Fruit fly (Drosophila melanogaster) whole organism, wandering third instar larva: ENCODE measurements around the gene Sfp87B.

Experiments used
- Abd-B ChIP-seq: fragments of >200 bp; optimal IDR thresholded peaks from 2 replicates; lab custom pipeline; 2017; ENCODE audit warnings: missing biosample characterization, missing genetic modification characterization
- CG32264 ChIP-seq: fragments of 200-800 bp; sonication (Bioruptor generic); optimal IDR thresholded peaks from 2 replicates; lab custom pipeline; 2016; ENCODE audit warnings: missing biosample characterization, missing genetic modification characterization
- CG9705 ChIP-seq: fragments of 200-800 bp; sonication (Bioruptor generic); optimal IDR thresholded peaks from 2 replicates; lab custom pipeline; 2018; ENCODE audit warnings: missing biosample characterization, mild to moderate bottlenecking, missing genetic modification characterization
- Dfd ChIP-seq: fragments of >200 bp; optimal IDR thresholded peaks from 2 replicates; lab custom pipeline; 2017; ENCODE audit warnings: missing biosample characterization, missing genetic modification characterization
- Dif ChIP-seq: fragments of 200-275, 200-300 bp; sonication (Bioruptor generic); optimal IDR thresholded peaks from 2 replicates; lab custom pipeline; 2018; ENCODE audit warnings: missing biosample characterization, missing genetic modification characterization; ENCODE audit not compliant: partially characterized antibody
- GATAd ChIP-seq: sonication (Bioruptor generic); optimal IDR thresholded peaks from 2 replicates; lab custom pipeline; 2016; ENCODE audit warnings: missing biosample characterization, missing genetic modification characterization
- HLH106 ChIP-seq: fragments of 200-800 bp; optimal IDR thresholded peaks from 3 replicates; lab custom pipeline; 2019; ENCODE audit warnings: missing biosample characterization, mild to moderate bottlenecking, missing genetic modification characterization, moderate library complexity
- Hnf4 ChIP-seq: fragments of 200-800 bp; sonication (Bioruptor generic); optimal IDR thresholded peaks from 2 replicates; lab custom pipeline; 2016; ENCODE audit warnings: missing biosample characterization, mild to moderate bottlenecking, missing genetic modification characterization
- Hr78 ChIP-seq: fragments of >200 bp; optimal IDR thresholded peaks from 2 replicates; lab custom pipeline; 2017; ENCODE audit warnings: missing biosample characterization, missing genetic modification characterization
- Jra ChIP-seq: sonication (Bioruptor generic); optimal IDR thresholded peaks from 2 replicates; lab custom pipeline; 2016; ENCODE audit warnings: missing biosample characterization, missing genetic modification characterization
- Mio ChIP-seq: sonication (Bioruptor generic); optimal IDR thresholded peaks from 2 replicates; lab custom pipeline; 2016; ENCODE audit warnings: missing biosample characterization, missing genetic modification characterization
- Myc ChIP-seq: fragments of >200 bp; optimal IDR thresholded peaks from 2 replicates; lab custom pipeline; 2017
- N ChIP-seq: fragments of >200 bp; optimal IDR thresholded peaks from 2 replicates; lab custom pipeline; 2018; ENCODE audit warnings: missing biosample characterization, missing external identifiers, missing genetic modification characterization
- Rel ChIP-seq, 2 experiments: fragments of 200-800 bp; sonication (Bioruptor generic) in 1 of 2; optimal IDR thresholded peaks; 2 replicates in 1 of 2; 3 replicates in 1 of 2; lab custom pipeline; 2016 to 2019; ENCODE audit warnings: mild to moderate bottlenecking in 2 of 2, missing biosample characterization in 2 of 2, missing genetic modification characterization in 2 of 2, moderate library complexity in 1 of 2
- Sp1 ChIP-seq: fragments of 200-800 bp; sonication (Bioruptor generic); optimal IDR thresholded peaks from 3 replicates; lab custom pipeline; 2019; ENCODE audit warnings: missing biosample characterization, mild to moderate bottlenecking, missing genetic modification characterization, moderate library complexity
- Vsx2 ChIP-seq: fragments of 200-300, 225-300 bp; sonication (Bioruptor generic); optimal IDR thresholded peaks from 2 replicates; lab custom pipeline; 2018; ENCODE audit warnings: missing biosample characterization, missing genetic modification characterization; ENCODE audit not compliant: partially characterized antibody
- br ChIP-seq: fragments of 200-800 bp; sonication (Bioruptor generic); optimal IDR thresholded peaks from 2 replicates; lab custom pipeline; 2016; ENCODE audit warnings: missing biosample characterization, missing genetic modification characterization
- brk ChIP-seq: fragments of 200-800 bp; sonication (Bioruptor generic); optimal IDR thresholded peaks from 2 replicates; lab custom pipeline; 2016; ENCODE audit warnings: missing biosample characterization, mild to moderate bottlenecking, missing genetic modification characterization
- dl ChIP-seq, 2 experiments: fragments of 175-275, 200-275 bp in 1 of 2; fragments of 200-275 bp in 1 of 2; sonication (Bioruptor generic); optimal IDR thresholded peaks; lab custom pipeline; 2018; ENCODE audit warnings: mild to moderate bottlenecking in 2 of 2, missing biosample characterization in 2 of 2, missing genetic modification characterization in 2 of 2, moderate library complexity in 2 of 2; ENCODE audit not compliant: partially characterized antibody in 2 of 2, insufficient read depth in 1 of 2
- dmrt93B ChIP-seq: fragments of 200-800 bp; sonication (Bioruptor generic); optimal IDR thresholded peaks from 2 replicates; lab custom pipeline; 2018; ENCODE audit warnings: missing biosample characterization, mild to moderate bottlenecking, missing genetic modification characterization
- ey ChIP-seq: fragments of 200-800 bp; sonication (Bioruptor generic); optimal IDR thresholded peaks from 2 replicates; lab custom pipeline; 2016; ENCODE audit warnings: missing biosample characterization, missing genetic modification characterization
- foxo ChIP-seq, 2 experiments: fragments of 200-800 bp; sonication (Bioruptor generic); optimal IDR thresholded peaks; 2 replicates in 1 of 2; 3 replicates in 1 of 2; lab custom pipeline; 2016 to 2017; ENCODE audit warnings: missing biosample characterization in 2 of 2, missing genetic modification characterization in 2 of 2
- h ChIP-seq: fragments of 200-800 bp; sonication (Bioruptor generic); optimal IDR thresholded peaks from 3 replicates; lab custom pipeline; 2016; ENCODE audit warnings: missing biosample characterization, mild to moderate bottlenecking, missing genetic modification characterization
- jim ChIP-seq: fragments of 175-275, 200-325 bp; sonication (Bioruptor generic); optimal IDR thresholded peaks from 2 replicates; lab custom pipeline; 2016; ENCODE audit warnings: missing biosample characterization, mild to moderate bottlenecking, missing genetic modification characterization
- lola ChIP-seq: fragments of >200 bp; optimal IDR thresholded peaks from 2 replicates; lab custom pipeline; 2017; ENCODE audit warnings: missing biosample characterization, missing genetic modification characterization
- pan ChIP-seq: fragments of >200 bp; optimal IDR thresholded peaks from 2 replicates; lab custom pipeline; 2017
- rgr ChIP-seq: fragments of 200-800 bp; sonication (Bioruptor generic); optimal IDR thresholded peaks from 3 replicates; lab custom pipeline; 2016; ENCODE audit warnings: missing biosample characterization, mild to moderate bottlenecking, missing genetic modification characterization
- sv ChIP-seq: fragments of 200-800 bp; sonication (Bioruptor generic); optimal IDR thresholded peaks from 3 replicates; lab custom pipeline; 2016; ENCODE audit warnings: missing biosample characterization, missing genetic modification characterization
- tai ChIP-seq: sonication (Bioruptor generic); optimal IDR thresholded peaks from 2 replicates; lab custom pipeline; 2016; ENCODE audit warnings: missing biosample characterization, missing genetic modification characterization
- woc ChIP-seq: sonication (Bioruptor generic); optimal IDR thresholded peaks from 2 replicates; lab custom pipeline; 2016; ENCODE audit warnings: missing biosample characterization, mild to moderate bottlenecking, missing genetic modification characterization

Gene Sfp87B

DNA sequence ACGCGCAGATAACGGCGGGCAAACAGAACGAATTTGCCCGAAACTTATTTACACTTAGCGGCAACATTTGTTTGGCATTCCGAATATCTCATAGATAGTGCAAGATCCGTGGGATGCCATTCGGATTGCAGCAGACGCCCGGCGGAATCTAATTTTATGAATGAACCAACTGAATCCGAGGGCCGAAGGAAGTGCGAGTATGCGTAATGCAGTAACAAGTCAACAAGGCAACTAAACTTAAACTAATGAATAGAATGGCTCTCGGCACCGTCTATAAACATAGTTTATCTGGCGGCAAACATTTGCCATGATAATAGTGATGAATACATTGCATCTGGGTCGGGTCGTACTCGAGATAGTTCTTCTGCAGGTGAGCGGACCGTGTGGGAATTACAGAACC lies 22.7 kb upstream of the Sfp87B start:
- TF ChIP-seq pan (lab: Kevin White, UChicago) (no peak), Myc (lab: Kevin White, UChicago) (no peak)

DNA sequence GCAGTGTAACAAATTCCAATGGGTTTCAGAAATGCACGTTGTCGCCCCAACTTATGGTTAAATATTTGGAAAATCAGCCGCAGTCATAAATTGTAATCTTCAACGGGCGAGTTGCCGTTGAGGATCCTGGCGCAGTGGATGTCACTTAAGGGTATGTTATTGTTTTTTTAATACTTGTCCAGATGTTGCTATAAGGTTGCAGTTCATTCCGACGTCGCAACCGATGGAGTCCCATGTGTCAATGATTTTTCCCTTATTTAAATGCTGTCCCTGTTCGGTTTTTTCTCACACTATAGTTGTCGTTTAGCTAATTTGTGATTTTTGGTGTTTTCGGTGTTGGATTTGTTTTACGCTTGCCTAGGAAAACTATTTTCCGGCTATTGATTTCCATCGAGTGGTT lies 21.4 kb upstream of the Sfp87B start:
- no peak for TF ChIP-seq CG32264 (GFP tag; lab: Kevin White, UChicago)

DNA sequence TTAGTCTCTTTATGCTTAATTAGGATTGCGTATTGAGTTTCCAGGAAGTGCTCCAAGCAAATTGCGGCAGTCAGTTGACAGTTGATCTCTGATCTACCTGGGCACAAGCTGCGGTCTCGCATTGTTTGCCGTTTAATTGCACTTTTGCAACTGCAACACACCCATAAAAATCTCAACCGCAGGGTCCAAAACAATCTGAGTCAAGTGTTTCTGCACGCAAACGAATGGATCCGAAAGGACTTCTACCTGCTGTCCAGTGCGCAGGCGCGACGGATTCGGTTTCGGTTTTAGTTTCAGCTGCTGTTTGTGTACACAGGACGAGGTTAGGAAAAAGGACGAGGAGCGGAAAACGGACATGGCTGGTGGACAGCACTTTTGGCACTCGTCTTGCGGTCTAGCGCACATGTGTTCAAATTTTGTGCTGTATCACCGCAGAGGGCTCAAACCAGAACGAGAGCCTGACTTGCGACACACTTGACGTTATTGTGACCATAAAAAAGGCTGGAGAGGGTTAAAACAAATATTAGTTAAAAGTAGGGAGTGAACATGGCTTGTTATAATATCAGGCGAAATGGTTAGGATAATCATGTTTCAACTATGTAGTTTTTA lies 20.4 kb upstream of the Sfp87B start:
- TF ChIP-seq ey (GFP tag; lab: Kevin White, UChicago) (no peak), Dfd (GFP tag; lab: Kevin White, UChicago) (no peak), Vsx2 (GFP tag; lab: Kevin White, UChicago) (no peak), pan (lab: Kevin White, UChicago) (no peak), N (GFP tag; lab: Kevin White, UChicago) (no peak), woc (GFP tag; lab: Kevin White, UChicago) (no peak), h (GFP tag; lab: Kevin White, UChicago) (no peak), tai (GFP tag; lab: Kevin White, UChicago) (no peak), lola (GFP tag; lab: Kevin White, UChicago) (no peak), Myc (lab: Kevin White, UChicago) (no peak), CG9705 (GFP tag; lab: Kevin White, UChicago) (no peak), foxo (GFP tag; optimal IDR thresholded peaks at IDR 0.05; lab: Kevin White, UChicago) (no peak), sv (no peak), rgr (GFP tag; lab: Kevin White, UChicago) (no peak), Hnf4 (GFP tag; lab: Kevin White, UChicago) (no peak), Dif (GFP tag; lab: Kevin White, UChicago) (no peak), jim (no peak), Jra (GFP tag; lab: Kevin White, UChicago) (no peak), Sp1 (GFP tag; lab: Kevin White, UChicago) (no peak), dmrt93B (no peak)

DNA sequence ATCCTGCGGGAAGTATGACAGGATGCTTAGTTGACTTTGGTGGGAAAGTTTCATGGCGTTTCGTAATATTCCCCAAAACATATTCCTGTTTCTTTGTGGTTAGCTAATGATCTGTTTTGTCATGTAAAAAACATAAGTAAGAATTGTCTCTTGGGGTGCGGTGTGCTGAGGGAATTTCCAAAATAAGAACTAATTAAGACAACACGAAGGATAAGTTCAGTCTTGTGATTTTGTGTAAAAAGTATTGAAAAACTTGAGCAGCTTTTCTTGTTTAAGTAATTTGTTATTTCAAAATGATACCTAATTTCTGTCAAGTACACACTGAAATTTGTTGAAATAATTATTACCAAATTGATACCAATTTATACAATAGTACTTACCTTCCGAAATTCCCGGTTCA lies 19.0 kb upstream of the Sfp87B start, which contains the start of gene CG3942:
TSS of gene CG3942 (plus strand) at position 301 of the 400 bp plus-strand sequence.
- TF ChIP-seq Dfd (GFP tag; lab: Kevin White, UChicago) (no peak), sv (no peak), br (GFP tag; lab: Kevin White, UChicago) (no peak), dl (GFP tag; optimal IDR thresholded peaks at IDR 0.05; lab: Kevin White, UChicago; ENCODE audit: insufficient read depth in 1 of 2, partially characterized antibody in 2 of 2) (no peak), GATAd (GFP tag; lab: Kevin White, UChicago) (no peak), woc (GFP tag; lab: Kevin White, UChicago) (no peak), foxo (GFP tag; optimal IDR thresholded peaks at IDR 0.05; lab: Kevin White, UChicago) (no peak), Mio (no peak), Abd-B (GFP tag; lab: Kevin White, UChicago) (no peak), h (GFP tag; lab: Kevin White, UChicago) (no peak), Dif (GFP tag; lab: Kevin White, UChicago) (no peak), Hr78 (no peak), HLH106 (tag; lab: Kevin White, UChicago) (no peak), pan (lab: Kevin White, UChicago) (no peak), Jra (GFP tag; lab: Kevin White, UChicago) (no peak)

DNA sequence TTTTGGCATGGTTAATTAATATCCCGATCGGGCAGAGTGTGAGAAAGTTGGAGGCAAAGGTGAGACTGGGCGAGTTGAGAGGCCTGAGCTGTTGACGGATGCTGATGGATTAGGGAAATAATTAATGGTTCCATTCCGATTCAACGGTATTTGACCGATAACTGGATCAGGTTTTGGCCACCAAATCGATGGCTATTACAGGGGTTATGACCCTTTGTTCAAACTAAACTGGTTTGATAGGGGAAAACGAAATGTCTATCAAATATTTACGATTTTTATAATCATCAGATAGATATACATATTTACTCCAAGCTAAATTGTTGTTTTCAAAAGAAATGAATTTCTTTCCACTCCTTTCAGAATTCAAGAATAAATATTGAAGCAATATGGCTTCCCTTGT lies 14.5 kb upstream of the Sfp87B start, which contains the start of the genes CG44037 and svp:
TSS of gene CG44037 (plus strand) at position 301 of the 400 bp plus-strand sequence.
TSS of gene svp (plus strand) at position 301 of the 400 bp plus-strand sequence.
- TF ChIP-seq HLH106 (tag; lab: Kevin White, UChicago) (no peak), GATAd (GFP tag; lab: Kevin White, UChicago) (no peak), Dif (GFP tag; lab: Kevin White, UChicago) (no peak)
- TF ChIP-seq, all 38 proteins: peak for 0

- TF ChIP-seq jim: no peak
- TF ChIP-seq Hnf4 (GFP tag; lab: Kevin White, UChicago): no peak
- no peak for TF ChIP-seq brk
- TF ChIP-seq Rel (GFP tag; optimal IDR thresholded peaks at IDR 0.05; lab: Kevin White, UChicago): no peak
- TF ChIP-seq Rel (tag; optimal IDR thresholded peaks at IDR 0.05; lab: Kevin White, UChicago): peak; percentile 54
- no peak for TF ChIP-seq Abd-B (GFP tag; lab: Kevin White, UChicago)
- TF ChIP-seq, all 38 proteins: peak for 1
These were observed 13.9 kb upstream of the Sfp87B start for dm6 chr3R:12259013-12259412.
